Fruit fly (Drosophila melanogaster) whole organism, larva: ENCODE measurements around the gene Or82a.
A peak's percentile ranks its signal among the peaks of the same experiment; 100 is the strongest.

ENCODE experiments used
- noc ChIP-seq: fragments of 200-800 bp; sonication (Bioruptor generic); optimal IDR thresholded peaks from 3 replicates; lab custom pipeline; 2019; ENCODE audit warnings: missing biosample characterization, mild to moderate bottlenecking, missing genetic modification characterization, moderate library complexity

Gene Or82a

DNA sequence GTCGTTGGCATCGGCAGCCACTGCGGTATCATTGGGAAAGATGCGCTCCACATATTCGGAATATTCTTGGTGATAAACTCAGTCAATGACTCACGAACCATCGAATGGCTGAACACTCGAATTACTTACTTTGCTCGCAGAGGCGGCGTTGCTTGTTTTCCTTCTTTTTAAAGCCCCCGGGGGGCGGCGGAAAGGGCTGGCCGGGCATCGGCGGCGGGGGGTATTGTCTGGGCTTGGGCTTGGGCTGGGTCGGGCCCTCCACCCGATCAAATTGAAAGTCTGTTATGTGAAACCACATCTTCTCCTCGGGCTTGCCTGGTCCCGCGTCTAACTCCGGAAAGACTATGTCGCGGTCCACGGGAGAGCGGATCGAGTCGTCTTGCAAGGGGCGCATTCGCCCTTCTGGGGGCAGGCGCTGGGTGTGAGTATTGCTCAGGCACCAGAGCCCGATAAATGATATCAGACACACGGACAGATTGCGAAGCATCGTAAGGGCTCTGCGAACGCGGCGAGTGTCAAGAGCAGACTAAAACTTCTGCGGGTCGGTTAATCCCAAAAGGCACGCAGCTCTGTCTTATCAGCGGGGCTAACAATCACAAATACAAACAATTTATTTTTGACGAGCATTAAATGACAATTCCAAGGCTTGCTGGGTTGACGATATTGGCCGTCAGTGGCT is 14.4 kb upstream of the Or82a start, which contains the start of gene CG14642:
Gene CG14642 (minus strand): TSS at position 509 of the 679 bp plus-strand sequence.
- TF ChIP-seq noc = no peak

DNA sequence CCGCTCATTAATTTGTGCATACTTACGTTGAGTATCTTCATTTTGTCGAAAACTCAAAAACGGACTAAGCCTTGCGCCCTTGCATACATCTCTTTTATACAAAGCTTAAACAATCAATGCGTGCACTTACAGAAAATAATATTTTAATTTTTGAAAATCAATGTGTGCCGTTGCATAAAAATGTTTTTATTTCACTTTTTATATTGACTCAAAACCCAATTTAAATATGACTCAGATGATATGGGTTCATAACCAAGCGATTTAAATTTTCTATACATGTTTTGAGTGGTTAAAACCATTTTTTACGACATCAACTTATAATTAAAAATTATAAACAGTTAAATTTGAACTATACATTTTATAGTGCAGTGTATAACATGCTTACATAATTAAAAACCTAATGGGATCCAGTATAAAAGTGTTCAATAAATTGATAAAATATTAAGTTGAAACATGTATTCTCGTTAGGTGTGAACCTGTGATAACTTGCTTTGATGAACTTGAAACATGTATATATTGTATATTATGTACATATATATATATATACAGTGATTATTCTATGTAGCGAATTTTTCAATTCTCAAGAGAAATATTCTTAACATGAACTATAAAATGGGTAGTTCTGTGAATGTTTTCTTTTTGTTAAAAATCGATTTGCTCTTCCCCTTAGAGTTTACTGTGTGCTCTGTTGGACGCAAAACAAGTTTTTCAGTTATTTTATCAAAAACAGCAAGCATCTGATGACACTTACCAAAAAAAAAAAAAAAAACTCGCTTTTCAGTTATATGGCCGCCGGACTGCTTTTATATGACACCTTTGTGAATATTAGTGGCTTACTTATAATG is 13.5 kb upstream of the Or82a start, which contains the start of gene CG34305:
Gene CG34305 (minus strand): TSS at position 51 of the 845 bp plus-strand sequence.
- TF ChIP-seq noc = no peak

DNA sequence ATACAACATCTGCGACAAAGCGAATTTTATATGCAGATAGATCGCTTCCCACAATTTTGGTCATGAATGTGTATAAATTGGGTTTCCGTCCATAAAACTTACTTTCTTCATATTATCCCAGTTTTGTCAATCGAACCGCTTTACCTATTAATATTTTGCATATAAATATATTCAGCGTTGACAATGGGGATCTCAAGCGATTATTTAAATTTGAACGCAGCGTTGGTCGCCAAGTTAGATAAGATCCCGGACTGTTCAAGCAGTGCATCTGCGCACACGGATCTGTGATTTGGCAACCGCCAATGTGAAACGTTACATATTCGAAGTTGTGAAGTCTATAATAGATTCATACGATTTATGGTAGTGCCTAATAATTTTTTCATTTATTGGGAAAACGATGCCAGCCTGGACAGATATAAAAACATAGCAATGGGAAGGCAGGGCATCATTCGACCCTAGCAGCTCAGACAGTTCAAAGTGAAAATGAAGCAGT is 10.1 kb upstream of the Or82a start, which contains the start of gene TwdlF:
Gene TwdlF (plus strand): TSS at position 443 of the 493 bp plus-strand sequence.
- TF ChIP-seq noc = no peak

DNA sequence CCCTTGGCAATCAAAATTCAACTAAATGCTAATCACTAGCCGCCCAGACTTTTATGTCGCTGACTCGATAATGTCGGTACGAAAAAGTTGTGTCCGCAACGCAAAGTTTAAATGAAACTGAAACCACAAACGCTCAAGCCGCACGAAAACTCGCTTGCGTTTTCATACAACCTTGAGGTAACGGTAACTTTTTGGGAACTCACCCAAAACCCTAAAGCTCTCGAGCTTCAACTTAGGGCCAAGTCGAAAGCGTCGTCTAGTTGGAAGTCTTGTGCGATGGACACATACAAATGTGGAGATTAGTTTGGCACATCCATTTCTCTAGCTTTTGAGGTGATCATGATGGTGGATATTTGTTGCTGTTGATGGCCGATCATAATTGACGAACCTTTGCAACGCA is 6.8 kb upstream of the Or82a start:
- no peak for TF ChIP-seq noc

DNA sequence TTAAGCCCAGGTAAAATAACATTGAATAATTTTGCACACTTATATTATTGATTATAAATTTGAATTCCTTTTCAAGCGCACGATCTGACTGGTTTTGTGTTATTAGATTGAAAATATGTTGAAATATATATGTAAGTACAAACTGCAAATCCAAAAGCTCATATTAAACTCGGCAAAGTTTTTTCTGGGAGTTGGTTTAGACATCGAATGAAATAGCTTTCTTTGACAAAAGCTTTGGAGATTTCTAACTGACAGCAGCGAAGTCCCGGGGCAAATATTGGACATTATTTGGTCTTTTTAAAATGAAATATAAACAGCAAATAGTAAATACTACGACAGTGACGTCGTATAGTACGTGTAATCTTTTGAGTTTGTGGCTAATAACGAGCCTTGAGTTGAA is 5.5 kb upstream of the Or82a start, which contains the start of gene TwdlG:
Gene TwdlG (minus strand): TSS at position 101 of the 400 bp plus-strand sequence.
- no peak for TF ChIP-seq noc

DNA sequence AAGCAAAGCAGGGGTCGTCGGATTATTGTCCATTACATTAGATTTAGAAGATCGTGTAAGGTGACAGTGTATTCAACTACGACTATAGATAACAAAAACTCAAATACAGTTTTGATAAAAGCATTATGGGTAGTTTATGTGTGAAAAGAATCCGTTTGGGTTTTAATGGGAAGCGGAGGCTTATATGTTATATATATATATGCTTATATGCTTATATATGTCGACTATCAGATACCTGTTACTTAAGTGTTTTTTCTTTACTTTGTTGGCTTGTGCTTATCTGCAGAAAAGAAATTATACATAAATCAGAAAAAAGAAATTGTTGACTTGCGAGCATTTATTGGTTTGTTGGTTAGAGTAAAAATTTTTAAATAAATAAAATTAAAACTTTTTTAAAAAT is 3.8 kb upstream of the Or82a start, which contains the start of gene CG14644:
Gene CG14644 (minus strand): TSS at position 101 of the 400 bp plus-strand sequence.
- TF ChIP-seq noc = no peak

DNA sequence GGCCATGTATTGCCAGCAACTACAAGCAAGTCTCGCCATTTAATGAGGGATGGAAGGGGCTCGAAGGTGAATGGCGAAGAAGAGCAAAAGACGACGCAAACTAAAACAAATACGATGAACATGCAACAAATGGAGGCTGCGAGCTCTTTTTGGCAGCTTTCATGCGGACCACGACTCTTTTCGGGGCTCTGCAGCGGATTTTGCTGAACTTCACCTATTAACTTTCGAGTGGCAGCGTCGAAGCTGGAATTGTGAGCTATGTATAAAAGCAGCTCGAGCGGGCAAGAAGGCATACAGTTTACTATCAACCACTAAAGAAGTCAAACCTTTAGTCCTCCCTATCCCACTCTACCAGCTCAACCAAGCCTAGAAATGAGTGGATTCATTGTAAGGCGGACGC is 2.4 kb upstream of the Or82a start, which contains the start of gene TwdlV:
Gene TwdlV (plus strand): TSS at position 301 of the 400 bp plus-strand sequence.
- TF ChIP-seq noc = no peak

DNA sequence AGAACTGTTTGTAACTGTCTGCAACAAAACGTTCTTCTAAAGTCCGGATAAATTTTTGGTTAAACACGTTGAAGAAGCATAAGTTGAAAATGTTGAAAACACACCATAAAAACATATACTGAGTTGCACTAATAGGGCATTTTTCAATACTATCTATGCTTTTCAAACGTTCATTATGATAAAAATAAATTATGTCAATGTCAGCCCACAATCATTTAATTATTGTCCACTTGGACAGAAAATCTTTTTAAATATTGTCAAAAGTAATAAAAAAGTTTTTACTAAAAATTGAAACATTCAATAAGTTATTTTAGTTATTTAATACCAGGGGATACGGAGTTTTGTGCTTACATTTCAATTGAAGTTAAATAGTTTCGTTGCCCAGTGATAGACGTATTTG is 9.7 kb downstream of the Or82a start, which contains the start of gene CG1092:
Gene CG1092 (plus strand): TSS at position 301 of the 400 bp plus-strand sequence.
- no peak for TF ChIP-seq noc

DNA sequence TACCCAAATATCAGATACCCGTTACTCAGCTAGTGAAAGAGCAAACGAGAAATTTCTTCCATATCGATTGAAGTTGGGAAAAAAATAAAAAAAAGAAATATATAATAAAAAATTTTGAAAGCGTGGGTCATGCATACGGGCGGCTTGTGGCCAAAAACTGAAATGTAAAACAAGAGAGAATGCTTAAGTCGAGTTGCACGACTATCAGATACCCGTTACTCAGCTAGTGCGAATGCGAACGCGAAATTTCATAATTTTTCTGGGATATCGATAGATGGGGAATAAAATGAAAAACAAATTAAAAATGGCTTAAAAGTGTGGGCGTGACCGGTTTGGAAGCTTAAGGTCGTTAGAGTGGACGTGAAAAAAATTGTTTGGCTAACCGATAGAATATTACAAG is 11.6 kb downstream of the Or82a start:
- TF ChIP-seq noc = no peak

DNA sequence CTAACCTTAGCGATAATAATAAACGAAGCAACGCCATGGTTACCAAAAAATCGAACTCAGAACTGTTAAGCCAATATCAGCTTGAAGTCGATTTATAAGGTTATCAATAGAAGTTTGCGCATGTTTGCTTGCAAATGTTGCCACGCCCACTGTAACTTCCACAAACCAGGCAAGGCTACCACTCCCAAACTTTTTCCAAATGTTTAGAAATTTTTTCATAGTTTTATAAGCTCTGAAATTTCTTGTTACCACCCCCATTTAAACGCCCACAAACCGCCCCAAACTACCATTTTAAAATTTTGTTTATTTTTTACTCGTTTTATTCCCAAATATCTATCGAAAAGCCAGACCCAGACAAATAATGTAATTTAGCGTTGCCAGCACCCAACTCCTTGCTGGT is 21.1 kb downstream of the Or82a start, which contains the start of gene flip:
Gene flip (minus strand): TSS at position 101 of the 400 bp plus-strand sequence.
- TF ChIP-seq noc = no peak

DNA sequence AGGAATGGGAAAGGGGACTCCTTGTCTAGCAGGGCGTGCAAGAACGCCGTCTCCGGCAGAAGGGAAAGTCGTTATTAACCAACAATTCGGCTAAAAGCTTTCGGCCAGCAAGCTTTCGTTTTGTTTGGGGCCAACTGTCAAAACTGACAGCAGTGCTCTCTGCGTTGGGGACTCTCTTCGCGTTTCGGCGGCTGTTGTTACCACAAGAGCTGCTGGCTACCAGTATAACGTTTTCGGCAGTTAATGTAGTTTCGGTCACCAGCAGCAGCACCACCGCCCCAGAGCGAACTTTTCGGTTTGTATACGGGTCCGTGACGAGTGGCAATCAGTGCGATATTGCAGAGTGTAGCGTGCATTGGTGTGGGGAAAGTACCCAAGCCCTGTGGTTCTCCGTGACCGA is 23.3 kb downstream of the Or82a start, which contains the start of gene cpx:
Gene cpx (plus strand): TSS at position 160 of the 400 bp plus-strand sequence.
- TF ChIP-seq noc = no peak

DNA sequence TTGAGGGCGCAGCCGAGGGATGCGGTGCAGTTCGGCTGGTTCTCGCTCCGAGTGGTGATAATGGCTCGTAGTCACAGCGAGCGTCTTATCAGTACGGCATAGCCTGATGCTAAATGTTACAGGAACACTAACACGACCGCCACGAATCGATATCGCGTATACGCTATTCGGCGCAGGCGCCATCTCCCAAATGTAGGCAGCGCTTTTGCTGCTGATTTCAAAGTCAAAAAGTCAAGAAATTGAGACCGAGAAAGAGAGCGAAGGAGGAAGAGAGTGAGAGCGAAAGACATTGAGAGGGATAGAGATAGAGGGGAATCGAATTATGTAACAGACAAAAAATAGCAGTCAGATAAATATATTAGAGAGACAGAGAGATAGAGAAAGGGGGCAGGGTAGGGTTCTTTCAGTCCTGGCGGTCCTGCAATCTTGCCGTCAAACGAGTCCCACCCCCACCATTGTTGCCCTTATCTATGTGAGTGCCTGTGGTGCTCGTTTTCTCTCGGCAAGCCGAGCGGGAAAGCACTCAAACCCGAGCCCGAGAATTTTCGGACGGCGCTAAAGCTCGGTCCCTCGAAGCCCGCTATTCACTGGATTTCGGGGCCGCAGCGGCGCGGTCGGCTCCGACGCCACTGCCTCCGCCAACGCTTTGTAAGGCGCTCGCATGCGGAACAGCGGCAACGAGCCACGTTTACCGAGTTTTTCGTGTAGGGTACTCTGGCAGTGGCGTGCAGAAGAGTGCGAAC is 24.5 kb downstream of the Or82a start:
- TF ChIP-seq noc = no peak

DNA sequence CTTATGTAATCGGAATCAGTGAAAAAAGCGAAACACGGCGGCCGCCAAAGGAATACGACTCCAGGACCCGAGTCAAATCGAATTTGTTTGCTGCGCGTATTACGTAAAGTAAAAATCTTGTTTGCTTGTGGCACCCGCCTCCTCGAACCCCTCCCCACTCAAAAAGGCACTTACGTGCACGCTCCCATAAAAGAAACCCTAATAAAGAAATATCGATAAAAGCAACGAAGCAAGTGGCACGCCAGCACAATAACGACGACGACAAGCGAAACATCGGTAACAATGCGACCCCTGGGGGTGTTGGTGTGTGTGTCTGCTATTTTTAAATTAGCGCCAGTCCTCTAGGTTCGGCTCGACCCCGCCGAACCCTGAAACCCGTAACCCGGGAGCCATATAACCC is 25.4 kb downstream of the Or82a start:
- no peak for TF ChIP-seq noc

DNA sequence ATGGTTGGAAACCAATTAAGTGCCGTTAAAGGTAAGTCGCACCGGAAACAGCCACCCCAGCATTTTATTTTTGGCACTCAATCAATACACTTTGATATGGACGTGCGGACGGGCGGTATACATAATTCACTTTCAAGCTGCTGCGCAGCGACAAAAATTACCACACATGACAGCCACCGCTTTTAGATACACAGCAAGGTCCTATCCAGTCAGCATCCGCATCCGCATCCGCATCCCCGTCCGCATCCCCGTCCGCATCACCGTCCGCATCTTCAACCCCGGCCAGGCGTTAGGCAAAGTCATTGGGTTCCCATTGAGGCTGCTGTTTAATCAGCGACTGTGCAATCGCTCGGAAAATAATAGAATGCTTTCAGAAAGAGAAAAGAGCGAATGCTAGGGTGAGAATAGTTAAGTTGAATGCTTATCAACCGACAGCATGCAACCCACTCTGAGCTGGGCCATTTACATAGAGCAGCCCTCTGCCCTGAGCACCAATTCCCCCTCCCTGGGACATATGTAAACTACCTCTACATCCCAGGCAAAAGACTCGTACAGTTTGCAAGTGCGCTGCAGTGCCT is 27.7 kb downstream of the Or82a start:
- no peak for TF ChIP-seq noc

DNA sequence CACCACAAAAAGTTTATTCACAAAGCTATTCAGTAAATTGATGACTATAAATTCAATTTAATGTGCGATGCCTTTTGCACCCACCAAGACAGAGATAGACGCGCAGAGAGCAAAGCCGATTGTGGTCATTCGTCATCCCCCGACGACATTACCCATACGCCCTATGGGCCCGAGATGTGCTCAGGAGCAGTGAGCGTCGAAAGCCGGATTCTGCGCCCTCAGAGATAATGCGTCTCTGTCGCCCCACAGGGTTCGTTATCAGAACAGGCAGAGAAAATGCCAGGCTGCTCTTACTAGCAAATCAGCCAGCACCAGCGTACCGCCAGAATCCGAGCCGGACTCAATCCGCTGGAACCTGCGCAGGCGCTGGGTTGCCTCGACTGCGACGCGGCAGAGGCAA is 34.5 kb downstream of the Or82a start:
- peak; percentile 18 for TF ChIP-seq noc

DNA sequence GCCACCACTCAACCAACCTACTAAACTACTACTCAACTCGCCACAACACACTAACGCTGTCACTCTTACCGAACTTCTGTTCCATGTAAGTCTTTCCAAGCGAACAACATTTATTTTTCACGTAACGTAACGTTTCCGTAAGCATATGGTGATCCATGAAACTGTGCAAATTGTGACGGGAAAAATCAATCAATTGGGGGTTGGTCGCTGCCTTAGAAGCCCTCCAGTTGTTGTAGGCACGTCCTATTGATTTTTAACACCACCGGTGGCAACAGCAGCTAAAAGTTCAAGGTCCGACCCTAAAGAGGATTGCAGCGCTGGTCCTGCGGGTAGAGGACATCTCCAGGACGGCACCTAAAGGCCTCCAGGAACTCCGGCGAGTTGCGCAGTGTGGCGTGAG is 35.4 kb downstream of the Or82a start:
- no peak for TF ChIP-seq noc
